Worm (Caenorhabditis elegans) whole organism, L1 larva: Measurements from ENCODE around the gene C16B8.4.

Experiments used
- nhr-12 ChIP-seq: sonication (generic microtip); optimal IDR thresholded peaks from 2 replicates; lab custom pipeline; 2017; ENCODE audit warnings: missing biosample characterization, missing genetic modification characterization
- ztf-4 ChIP-seq: fragments of 150-350 bp; optimal IDR thresholded peaks from 2 replicates; lab custom pipeline; 2014; ENCODE audit warnings: missing biosample characterization, missing genetic modification characterization

ce11 chrX:3957475-3958204, 15.8 kb downstream of the C16B8.4 start:
- TF ChIP-seq nhr-12 (tag; lab: Kevin White, UChicago) (no peak), ztf-4 (tag; lab: Kevin White, UChicago) (no peak)
